Fruit fly (Drosophila melanogaster) Kc167 (cell line): Measurements from ENCODE around the gene Coa8.

ENCODE experiments used
- Myc ChIP-seq: fragments of >200 bp; optimal IDR thresholded peaks from 2 replicates; lab custom pipeline; 2017; ENCODE audit warnings: missing external identifiers
- Sin3A ChIP-seq: fragments of >200 bp; optimal IDR thresholded peaks from 2 replicates; lab custom pipeline; 2018; ENCODE audit warnings: missing external identifiers
- h ChIP-seq: fragments of >200 bp; optimal IDR thresholded peaks from 3 replicates; lab custom pipeline; 2018; ENCODE audit warnings: missing external identifiers
- insv ChIP-seq: fragments of >200 bp; optimal IDR thresholded peaks from 3 replicates; lab custom pipeline; 2018; ENCODE audit warnings: missing external identifiers
- psq ChIP-seq: fragments of >200 bp; optimal IDR thresholded peaks from 2 replicates; lab custom pipeline; 2017; ENCODE audit warnings: missing external identifiers
- ttk ChIP-seq: sonication (Bioruptor generic); optimal IDR thresholded peaks from 2 replicates; lab custom pipeline; 2017; ENCODE audit warnings: missing external identifiers

Coa8 gene

dm6 chrX:1880139-1880556, at the start of gene Coa8:
Coa8 (plus strand) TSS chrX:1880282.
- TF ChIP-seq insv (lab: Kevin White, UChicago) (no peak), h (lab: Kevin White, UChicago) (no peak)

dm6 chrX:1830396-1831218, 49.5 kb upstream of the Coa8 start:
- TF ChIP-seq Myc (no peak), h (lab: Kevin White, UChicago) (no peak), insv (lab: Kevin White, UChicago) (no peak), ttk (lab: Kevin White, UChicago) (no peak), Sin3A (no peak), psq (lab: Kevin White, UChicago) (no peak)

DNA sequence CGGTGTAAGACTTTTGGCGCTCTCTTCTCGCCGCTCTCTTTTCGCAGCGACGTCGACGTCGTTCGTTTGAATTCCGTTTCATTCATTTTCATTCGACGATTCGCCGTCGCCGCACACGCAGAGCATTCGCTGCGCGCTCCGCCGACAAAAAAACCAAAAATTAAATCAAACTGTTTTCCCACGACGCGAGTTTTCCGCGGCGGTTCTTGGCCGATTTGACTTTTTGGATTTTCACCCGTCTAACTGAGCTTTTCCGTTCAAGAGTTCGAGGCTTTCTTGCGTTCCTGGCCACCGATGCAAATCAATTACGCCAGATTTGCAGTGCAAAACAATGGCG, 48.9 kb upstream of the Coa8 start:
- no peak for TF ChIP-seq Myc
- no peak for TF ChIP-seq h (lab: Kevin White, UChicago)
- no peak for TF ChIP-seq Sin3A

- TF ChIP-seq Sin3A = no peak
- no peak for TF ChIP-seq psq (lab: Kevin White, UChicago)
- no peak for TF ChIP-seq Myc
- no peak for TF ChIP-seq insv (lab: Kevin White, UChicago)
- no peak for TF ChIP-seq ttk (lab: Kevin White, UChicago)
- no peak for TF ChIP-seq h (lab: Kevin White, UChicago)
These were observed 47.4 kb upstream of the Coa8 start for dm6 chrX:1832699-1833098.

DNA sequence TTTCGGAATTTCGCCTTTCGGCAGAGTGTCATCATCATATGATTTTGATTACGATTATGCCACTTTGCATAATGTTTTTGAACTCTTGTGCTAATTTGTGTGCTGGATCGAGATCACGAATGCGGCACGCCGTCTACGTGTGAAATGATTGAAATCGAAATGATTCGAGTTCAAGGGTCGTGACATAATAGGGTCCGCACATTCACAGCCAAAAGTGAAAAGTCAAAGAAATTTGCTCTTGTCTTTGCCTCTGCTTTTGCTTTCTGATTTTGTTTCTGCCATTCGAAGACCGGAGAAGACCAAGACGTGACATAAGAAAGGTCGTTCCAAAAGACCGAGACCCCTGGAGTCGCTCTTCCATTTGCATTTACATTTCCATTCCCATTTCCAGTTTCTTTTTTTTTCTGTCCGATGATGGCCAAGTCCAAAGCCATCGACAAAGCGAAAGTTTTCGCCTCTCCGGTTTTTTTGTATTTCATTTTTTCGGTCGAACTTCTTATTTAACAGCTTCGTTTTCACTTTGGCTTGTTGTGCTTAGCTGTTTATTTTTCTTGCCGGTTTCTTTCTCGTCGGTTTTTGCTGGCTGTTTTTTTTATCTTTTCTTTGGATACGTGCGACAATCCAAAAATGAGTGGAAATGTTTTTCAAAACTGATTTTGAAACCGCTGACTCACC, 45.2 kb upstream of the Coa8 start:
- TF ChIP-seq h (lab: Kevin White, UChicago) (no peak), insv (lab: Kevin White, UChicago) (no peak), Myc (no peak), ttk (lab: Kevin White, UChicago) (no peak), psq (lab: Kevin White, UChicago) (no peak), Sin3A (no peak)

dm6 chrX:1840520-1840919, 39.6 kb upstream of the Coa8 start:
- TF ChIP-seq h (lab: Kevin White, UChicago) = no peak
- TF ChIP-seq insv (lab: Kevin White, UChicago) = no peak
- TF ChIP-seq psq (lab: Kevin White, UChicago) = no peak
- TF ChIP-seq Myc = no peak
- TF ChIP-seq Sin3A = no peak
- no peak for TF ChIP-seq ttk (lab: Kevin White, UChicago)

dm6 chrX:1842875-1843274, 37.2 kb upstream of the Coa8 start:
- TF ChIP-seq psq (lab: Kevin White, UChicago) (no peak), h (lab: Kevin White, UChicago) (no peak), insv (lab: Kevin White, UChicago) (no peak), Myc (no peak), ttk (lab: Kevin White, UChicago) (no peak), Sin3A (no peak)

DNA sequence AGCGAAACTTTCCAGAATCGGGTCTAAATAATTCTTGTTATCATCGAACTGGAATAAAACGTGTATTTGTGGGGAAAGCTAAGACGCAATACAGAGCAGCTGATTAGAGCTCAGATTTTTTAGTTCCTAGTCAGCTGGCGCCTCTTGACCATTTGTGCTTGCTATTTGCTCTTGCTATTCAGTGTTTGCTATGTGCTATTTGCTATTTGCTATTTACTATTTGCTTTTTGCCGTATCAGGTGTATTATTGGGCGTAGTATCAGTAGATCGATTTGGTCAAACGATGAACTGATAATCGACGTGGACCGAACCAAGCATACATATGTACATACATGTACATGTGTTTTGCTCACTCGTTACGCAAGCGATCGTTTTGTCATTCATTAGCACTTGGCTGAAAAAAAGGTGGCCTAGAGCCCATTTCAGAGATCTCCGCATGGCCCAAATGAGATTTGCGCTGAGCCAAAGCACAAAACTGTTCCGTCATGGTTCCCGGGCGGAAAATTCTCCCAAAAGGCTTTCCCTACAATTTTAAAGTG, 34.6 kb upstream of the Coa8 start:
- TF ChIP-seq insv (lab: Kevin White, UChicago) (no peak), Sin3A (no peak), h (lab: Kevin White, UChicago) (no peak), ttk (lab: Kevin White, UChicago) (no peak), Myc (no peak), psq (lab: Kevin White, UChicago) (no peak)

DNA sequence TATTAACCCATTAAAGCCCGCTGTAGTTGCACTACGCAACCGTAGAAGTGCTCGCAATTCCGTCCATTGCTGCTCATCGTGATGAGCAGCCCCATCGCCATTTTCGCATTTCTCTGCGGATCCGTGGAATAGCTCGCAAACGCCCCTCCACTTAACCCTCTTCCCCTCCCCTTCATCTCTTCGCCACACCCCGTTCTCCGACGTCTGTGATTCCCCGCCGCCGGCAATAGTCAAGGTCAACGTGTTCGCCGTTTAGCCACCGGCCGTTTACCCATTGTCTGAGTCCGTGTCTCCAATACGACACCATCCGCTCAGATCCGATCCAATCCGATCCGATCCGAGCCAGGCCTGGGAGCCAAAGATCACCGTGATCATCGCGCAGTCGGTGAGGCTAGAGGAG, 33.7 kb upstream of the Coa8 start:
- TF ChIP-seq h (lab: Kevin White, UChicago) = no peak
- TF ChIP-seq ttk (lab: Kevin White, UChicago) = no peak
- TF ChIP-seq insv (lab: Kevin White, UChicago) = no peak
- no peak for TF ChIP-seq Sin3A
- no peak for TF ChIP-seq psq (lab: Kevin White, UChicago)
- TF ChIP-seq Myc = no peak

DNA sequence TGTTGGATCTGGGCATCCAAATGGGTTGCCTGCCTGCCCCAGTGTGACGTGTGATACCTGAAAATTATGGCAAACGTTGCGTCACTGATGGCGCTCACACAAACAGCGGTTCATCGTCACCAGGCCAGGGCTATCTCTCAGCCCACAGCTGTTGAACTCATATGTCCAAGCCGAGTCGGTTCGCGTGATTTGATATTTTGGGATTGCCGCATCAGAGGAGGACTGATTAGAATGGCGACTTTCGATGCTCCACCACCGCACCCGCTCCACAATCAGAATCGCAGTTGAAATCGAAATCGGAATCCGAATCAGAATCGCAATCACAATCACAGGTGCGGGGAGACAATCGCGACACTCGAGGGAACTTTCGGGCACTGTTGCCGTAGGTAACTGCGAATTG, 32.3 kb upstream of the Coa8 start:
- TF ChIP-seq h (lab: Kevin White, UChicago) (no peak), Sin3A (no peak), ttk (lab: Kevin White, UChicago) (no peak), Myc (no peak), psq (lab: Kevin White, UChicago) (no peak), insv (lab: Kevin White, UChicago) (no peak)

DNA sequence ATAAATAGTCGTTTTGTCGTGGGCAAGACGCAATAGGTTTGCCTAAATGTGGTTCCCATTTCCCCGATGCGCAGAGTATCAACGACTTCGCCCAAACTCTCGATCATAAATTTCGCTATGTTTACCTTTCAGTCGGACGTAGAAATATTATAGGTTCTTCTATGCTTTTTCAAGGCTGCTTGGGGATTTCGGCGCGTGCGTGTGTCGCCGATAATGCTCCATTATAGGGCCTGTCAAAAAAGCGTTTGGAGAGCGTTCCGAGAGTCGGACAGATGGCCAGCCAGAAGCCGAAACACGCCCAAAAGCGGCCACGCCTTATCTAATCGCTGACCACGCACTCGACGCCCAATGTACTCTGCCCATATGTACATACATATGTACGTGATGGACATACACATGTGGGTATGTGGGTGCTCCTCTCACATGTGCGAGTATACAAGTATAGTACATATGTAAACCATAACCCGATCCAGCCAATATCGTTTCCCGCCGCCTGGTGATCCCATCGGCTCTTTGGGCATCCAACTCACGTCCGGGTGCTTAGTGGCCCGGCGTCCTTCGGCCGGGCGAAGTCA, 31.4 kb upstream of the Coa8 start:
- no peak for TF ChIP-seq ttk (lab: Kevin White, UChicago)
- TF ChIP-seq psq (lab: Kevin White, UChicago) = no peak

- TF ChIP-seq psq (lab: Kevin White, UChicago) = no peak
- no peak for TF ChIP-seq Myc
- no peak for TF ChIP-seq ttk (lab: Kevin White, UChicago)
- no peak for TF ChIP-seq h (lab: Kevin White, UChicago)
- TF ChIP-seq Sin3A = no peak
- no peak for TF ChIP-seq insv (lab: Kevin White, UChicago)
These were observed 30.2 kb upstream of the Coa8 start for dm6 chrX:1849914-1850313.
